Worm (Caenorhabditis elegans) whole organism, mixed stage, embryonic: ENCODE measurements around the gene Y45G5AM.7.
A peak's percentile ranks its signal among the peaks of the same experiment; 100 is the strongest.

Experiments used
- M03D4.4 ChIP-seq: sonication (generic microtip); optimal IDR thresholded peaks from 2 replicates; lab custom pipeline; 2017; ENCODE audit warnings: mild to moderate bottlenecking, missing genetic modification characterization, missing compliant biosample characterization
- bed-3 ChIP-seq: fragments of 200-800 bp; sonication (Bioruptor generic); optimal IDR thresholded peaks from 3 replicates; lab custom pipeline; 2018; ENCODE audit warnings: mild to moderate bottlenecking, missing genetic modification characterization, moderate library complexity, missing compliant biosample characterization
- blmp-1 ChIP-seq: fragments of 150-350 bp; optimal IDR thresholded peaks from 2 replicates; lab custom pipeline; 2014; ENCODE audit warnings: missing biosample characterization, missing genetic modification characterization
- ceh-39 ChIP-seq: fragments of 150-350 bp; optimal IDR thresholded peaks from 2 replicates; lab custom pipeline; 2014; ENCODE audit warnings: missing biosample characterization, missing genetic modification characterization
- ceh-43 ChIP-seq: fragments of 200-800 bp; sonication (Bioruptor generic); optimal IDR thresholded peaks from 2 replicates; lab custom pipeline; 2018; ENCODE audit warnings: mild to moderate bottlenecking, missing genetic modification characterization, moderate library complexity, missing compliant biosample characterization
- ceh-83 ChIP-seq: fragments of 200-800 bp; sonication (Bioruptor generic); optimal IDR thresholded peaks from 2 replicates; lab custom pipeline; 2018; ENCODE audit warnings: mild to moderate bottlenecking, missing genetic modification characterization, missing compliant biosample characterization
- ces-1 ChIP-seq: fragments of 150-350 bp; optimal IDR thresholded peaks from 2 replicates; lab custom pipeline; 2014; ENCODE audit warnings: missing biosample characterization, missing genetic modification reagents, missing genetic modification characterization
- drap-1 ChIP-seq: fragments of 200-800 bp; sonication (Bioruptor generic); optimal IDR thresholded peaks from 3 replicates; lab custom pipeline; 2018; ENCODE audit warnings: mild to moderate bottlenecking, missing genetic modification characterization, missing compliant biosample characterization
- elt-1 ChIP-seq: sonication (generic microtip); optimal IDR thresholded peaks from 2 replicates; lab custom pipeline; 2017; ENCODE audit warnings: missing genetic modification characterization, mild to moderate bottlenecking, missing compliant biosample characterization, antibody characterized with exemption, moderate library complexity, borderline replicate concordance; ENCODE audit not compliant: insufficient read depth
- elt-3 ChIP-seq: fragments of 150-350 bp; optimal IDR thresholded peaks from 2 replicates; lab custom pipeline; 2014; ENCODE audit warnings: missing biosample characterization, missing genetic modification characterization
- flh-1 ChIP-seq: fragments of 200-800 bp; sonication (Bioruptor generic); optimal IDR thresholded peaks from 2 replicates; lab custom pipeline; 2018; ENCODE audit warnings: mild to moderate bottlenecking, missing genetic modification characterization, moderate library complexity, missing compliant biosample characterization
- ham-2 ChIP-seq: fragments of 200-800 bp; sonication (Bioruptor generic); optimal IDR thresholded peaks from 2 replicates; lab custom pipeline; 2018; ENCODE audit warnings: mild to moderate bottlenecking, missing genetic modification characterization, missing compliant biosample characterization
- lin-13 ChIP-seq: fragments of 150-350 bp; optimal IDR thresholded peaks from 2 replicates; lab custom pipeline; 2014; ENCODE audit warnings: missing biosample characterization, missing genetic modification characterization
- lsy-2 ChIP-seq: fragments of 150-350 bp; optimal IDR thresholded peaks from 2 replicates; lab custom pipeline; 2014; ENCODE audit warnings: missing biosample characterization, missing genetic modification characterization
- mep-1 ChIP-seq: fragments of 150-350 bp; optimal IDR thresholded peaks from 2 replicates; lab custom pipeline; 2017; ENCODE audit warnings: missing biosample characterization, missing genetic modification reagents, missing genetic modification characterization, inconsistent platforms
- mls-2 ChIP-seq: sonication (generic microtip); optimal IDR thresholded peaks from 2 replicates; lab custom pipeline; 2016; ENCODE audit warnings: mild to moderate bottlenecking, missing genetic modification characterization, moderate library complexity, missing compliant biosample characterization
- nhr-12 ChIP-seq: fragments of 150-350 bp; optimal IDR thresholded peaks from 2 replicates; lab custom pipeline; 2014; ENCODE audit warnings: missing biosample characterization, missing genetic modification characterization
- nhr-237 ChIP-seq: fragments of 150-350 bp; optimal IDR thresholded peaks from 2 replicates; lab custom pipeline; 2014; ENCODE audit warnings: missing biosample characterization, missing genetic modification characterization
- nhr-28 ChIP-seq: fragments of 150-350 bp; optimal IDR thresholded peaks from 2 replicates; lab custom pipeline; 2014; ENCODE audit warnings: missing biosample characterization, missing genetic modification characterization
- nhr-76 ChIP-seq: sonication (generic microtip); optimal IDR thresholded peaks from 2 replicates; lab custom pipeline; 2017; ENCODE audit warnings: missing biosample characterization, missing genetic modification characterization
- sem-2 ChIP-seq: fragments of 200-800 bp; sonication (Bioruptor generic); optimal IDR thresholded peaks from 2 replicates; lab custom pipeline; 2018; ENCODE audit warnings: mild to moderate bottlenecking, missing genetic modification characterization, missing compliant biosample characterization
- snpc-4 ChIP-seq: fragments of 150-350 bp; optimal IDR thresholded peaks from 2 replicates; lab custom pipeline; 2014; ENCODE audit warnings: missing biosample characterization, missing genetic modification characterization
- sptf-1 ChIP-seq: sonication (generic microtip); optimal IDR thresholded peaks from 2 replicates; lab custom pipeline; 2017; ENCODE audit warnings: mild to moderate bottlenecking, missing genetic modification characterization, moderate library complexity, missing compliant biosample characterization
- tbx-8 ChIP-seq: fragments of 200-800 bp; sonication (Bioruptor generic); optimal IDR thresholded peaks from 2 replicates; lab custom pipeline; 2018; ENCODE audit warnings: mild to moderate bottlenecking, missing genetic modification characterization, moderate library complexity, missing compliant biosample characterization
- unc-120 ChIP-seq: sonication (generic microtip); optimal IDR thresholded peaks from 2 replicates; lab custom pipeline; 2017; ENCODE audit warnings: missing genetic modification characterization, missing compliant biosample characterization; ENCODE audit not compliant: poor library complexity, severe bottlenecking
- unc-39 ChIP-seq: fragments of 150-350 bp; optimal IDR thresholded peaks from 2 replicates; lab custom pipeline; 2014; ENCODE audit warnings: missing biosample characterization, missing genetic modification characterization
- unc-62 ChIP-seq: fragments of 150-350 bp; optimal IDR thresholded peaks from 2 replicates; lab custom pipeline; 2014; ENCODE audit warnings: missing biosample characterization, missing genetic modification reagents, missing genetic modification characterization
- zip-8 ChIP-seq: fragments of 150-350 bp; optimal IDR thresholded peaks from 2 replicates; lab custom pipeline; 2014; ENCODE audit warnings: missing biosample characterization, missing genetic modification characterization
- ztf-11 ChIP-seq: fragments of 150-350 bp; optimal IDR thresholded peaks from 2 replicates; lab custom pipeline; 2014; ENCODE audit warnings: missing biosample characterization, missing genetic modification characterization

The Y45G5AM.7 gene

ce11 chrV:4144205-4144604 is 25.8 kb downstream of the Y45G5AM.7 start, which contains the start of gene Y45G5AL.1:
Y45G5AL.1 (plus strand) TSS chrV:4144505.
- TF ChIP-seq mep-1 (tag; lab: Kevin White, UChicago) (no peak), flh-1 (GFP tag; lab: Kevin White, UChicago) (no peak), snpc-4 (tag; lab: Kevin White, UChicago) (no peak), ceh-83 (GFP tag; lab: Kevin White, UChicago) (no peak), drap-1 (no peak), ceh-39 (tag; lab: Kevin White, UChicago) (no peak), lsy-2 (tag; lab: Kevin White, UChicago) (no peak), blmp-1 (tag; lab: Kevin White, UChicago) (no peak), elt-1 (tag; lab: Kevin White, UChicago) (no peak), lin-13 (tag; lab: Kevin White, UChicago) (no peak), unc-120 (tag; lab: Kevin White, UChicago) (no peak), ztf-11 (no peak), unc-39 (tag; lab: Kevin White, UChicago) (no peak), zip-8 (tag; lab: Kevin White, UChicago) (no peak), bed-3 (GFP tag; lab: Kevin White, UChicago) (no peak), mls-2 (tag; lab: Kevin White, UChicago) (no peak), sem-2 (GFP tag; lab: Kevin White, UChicago) (no peak), ces-1 (GFP tag; lab: Kevin White, UChicago) (no peak), ceh-43 (GFP tag; lab: Kevin White, UChicago) (no peak)
- TF ChIP-seq, all 35 proteins: peak for 0

ce11 chrV:4143034-4143433 is 27.0 kb downstream of the Y45G5AM.7 start:
- no peak for TF ChIP-seq M03D4.4 (tag; lab: Kevin White, UChicago)
- no peak for TF ChIP-seq unc-62
- peak; percentile 39 for TF ChIP-seq mep-1 (tag; lab: Kevin White, UChicago)
- TF ChIP-seq lsy-2 (tag; lab: Kevin White, UChicago), result peak; percentile 35
- TF ChIP-seq mls-2 (tag; lab: Kevin White, UChicago), result no peak
- no peak for TF ChIP-seq nhr-12 (tag; lab: Kevin White, UChicago)
- peak; percentile 9 for TF ChIP-seq nhr-237
- TF ChIP-seq lin-13 (tag; lab: Kevin White, UChicago), result no peak
- TF ChIP-seq ceh-83 (GFP tag; lab: Kevin White, UChicago), result no peak
- TF ChIP-seq ceh-39 (tag; lab: Kevin White, UChicago), result peak; percentile 32
- no peak for TF ChIP-seq snpc-4 (tag; lab: Kevin White, UChicago)
- no peak for TF ChIP-seq sptf-1
- no peak for TF ChIP-seq unc-39 (tag; lab: Kevin White, UChicago)
- TF ChIP-seq ceh-43 (GFP tag; lab: Kevin White, UChicago), result no peak
- no peak for TF ChIP-seq tbx-8 (GFP tag; lab: Kevin White, UChicago)
- TF ChIP-seq nhr-76 (tag; lab: Kevin White, UChicago), result no peak
- peak; percentile 32 for TF ChIP-seq bed-3 (GFP tag; lab: Kevin White, UChicago)
- TF ChIP-seq ces-1 (GFP tag; lab: Kevin White, UChicago), result peak; percentile 70

- TF ChIP-seq unc-62, result no peak
- no peak for TF ChIP-seq nhr-76 (tag; lab: Kevin White, UChicago)
- no peak for TF ChIP-seq drap-1
- TF ChIP-seq sptf-1, result no peak
- no peak for TF ChIP-seq ceh-83 (GFP tag; lab: Kevin White, UChicago)
- TF ChIP-seq unc-39 (tag; lab: Kevin White, UChicago), result no peak
- no peak for TF ChIP-seq sem-2 (GFP tag; lab: Kevin White, UChicago)
- no peak for TF ChIP-seq flh-1 (GFP tag; lab: Kevin White, UChicago)
- no peak for TF ChIP-seq ceh-39 (tag; lab: Kevin White, UChicago)
- TF ChIP-seq mep-1 (tag; lab: Kevin White, UChicago), result no peak
- TF ChIP-seq zip-8 (tag; lab: Kevin White, UChicago), result no peak
These were observed 31.4 kb downstream of the Y45G5AM.7 start, which contains the start of gene lgc-29 for ce11 chrV:4138688-4139087. lgc-29 (plus strand) TSS chrV:4138988.

ce11 chrV:4134728-4135127 is 35.3 kb downstream of the Y45G5AM.7 start, which contains the start of gene lgc-1:
lgc-1 (plus strand) TSS chrV:4135028.
- TF ChIP-seq nhr-237 (no peak), unc-120 (tag; lab: Kevin White, UChicago) (no peak), ceh-39 (tag; lab: Kevin White, UChicago) (no peak), tbx-8 (GFP tag; lab: Kevin White, UChicago) (no peak), ham-2 (GFP tag; lab: Kevin White, UChicago) (no peak)

ce11 chrV:4131471-4131939 is 38.5 kb downstream of the Y45G5AM.7 start, which contains the start of gene nhr-57:
nhr-57 (plus strand) TSS chrV:4131889.
- TF ChIP-seq nhr-28 (no peak), ceh-83 (GFP tag; lab: Kevin White, UChicago) (no peak), nhr-237 (peak; percentile 31), unc-62 (peak; percentile 41), flh-1 (GFP tag; lab: Kevin White, UChicago) (no peak), elt-3 (tag; lab: Kevin White, UChicago) (peak; percentile 87), blmp-1 (tag; lab: Kevin White, UChicago) (no peak)
